Worm (Caenorhabditis elegans): ENCODE data around the gene oac-52.

Gene oac-52

ce11 chrIV:4292569-4292968, 53.8 kb downstream of the oac-52 start, which contains the start of gene F15E6.10:
F15E6.10 (plus strand) TSS chrIV:4292869.
- no peak for TF ChIP-seq nhr-21 (tag; optimal IDR thresholded peaks at IDR 0.05)
- TF ChIP-seq elt-3 (tag; optimal IDR thresholded peaks at IDR 0.05) = no peak
- no peak for TF ChIP-seq nhr-10 (tag; optimal IDR thresholded peaks at IDR 0.05)
- TF ChIP-seq snpc-4 (tag; optimal IDR thresholded peaks at IDR 0.05) = no peak
- no peak for TF ChIP-seq mbf-1 (tag; optimal IDR thresholded peaks at IDR 0.05)
- no peak for TF ChIP-seq blmp-1 (tag; optimal IDR thresholded peaks at IDR 0.05; ENCODE audit: insufficient read depth)
- no peak for TF ChIP-seq ztf-1 (GFP tag; conservative IDR thresholded peaks at IDR 0.05)
- TF ChIP-seq alr-1 (tag; optimal IDR thresholded peaks at IDR 0.05) = no peak
- TF ChIP-seq nhr-12 (tag; optimal IDR thresholded peaks at IDR 0.05) = no peak
- no peak for TF ChIP-seq mab-5 (tag; optimal IDR thresholded peaks at IDR 0.05)
- TF ChIP-seq ztf-11 (tag; optimal IDR thresholded peaks at IDR 0.05) = no peak
- no peak for TF ChIP-seq elt-1 (tag; optimal IDR thresholded peaks at IDR 0.05)
- TF ChIP-seq nhr-129 (tag; optimal IDR thresholded peaks at IDR 0.05) = no peak
- TF ChIP-seq dmd-4 (tag; optimal IDR thresholded peaks at IDR 0.05) = no peak
- no peak for TF ChIP-seq mdl-1 (tag; optimal IDR thresholded peaks at IDR 0.05)
- TF ChIP-seq lin-13 (GFP tag; optimal IDR thresholded peaks at IDR 0.05) = no peak
- TF ChIP-seq nhr-77 (tag; optimal IDR thresholded peaks at IDR 0.05) = no peak
- no peak for TF ChIP-seq nhr-23 (tag; optimal IDR thresholded peaks at IDR 0.05)
- TF ChIP-seq ceh-82 (tag; optimal IDR thresholded peaks at IDR 0.05) = no peak
